Worm (Caenorhabditis elegans) whole organism, midembryonic: ENCODE data around the gene ZK185.5.
A peak's percentile ranks its signal among the peaks of the same experiment; 100 is the strongest.

Source experiments
- T22C8.4 ChIP-seq: fragments of 200-800 bp; sonication (Bioruptor generic); IDR thresholded peaks from 2 replicates; pipeline ENCODE4 v1.3.6; 2022; ENCODE audit warnings: missing genetic modification characterization, missing compliant biosample characterization
- cog-1 ChIP-seq: sonication (generic microtip); optimal IDR thresholded peaks from 2 replicates; lab custom pipeline; 2016; ENCODE audit warnings: missing genetic modification characterization, missing compliant biosample characterization
- flt-1 ChIP-seq: fragments of 200-800 bp; sonication (Bioruptor generic); IDR thresholded peaks from 2 replicates; pipeline ENCODE4 v1.3.6; 2022; ENCODE audit warnings: missing genetic modification characterization, missing compliant biosample characterization
- klf-2 ChIP-seq: fragments of 200-800 bp; sonication (Bioruptor generic); conservative IDR thresholded peaks from 2 replicates; pipeline ENCODE4 v1.3.6; 2022; ENCODE audit warnings: missing genetic modification reagents, missing genetic modification characterization, missing compliant biosample characterization
- med-1 ChIP-seq: sonication (generic microtip); optimal IDR thresholded peaks from 2 replicates; lab custom pipeline; 2017; ENCODE audit warnings: missing genetic modification characterization, mild to moderate bottlenecking, missing compliant biosample characterization, antibody characterized with exemption, missing genetic modification reagents; ENCODE audit not compliant: insufficient read depth
- ref-1 ChIP-seq: fragments of 200-800 bp; sonication (Bioruptor generic); conservative IDR thresholded peaks from 2 replicates; pipeline ENCODE4 v1.3.6; 2022; ENCODE audit warnings: missing genetic modification reagents, missing genetic modification characterization, missing compliant biosample characterization
- tab-1 ChIP-seq: fragments of 200-800 bp; sonication (Bioruptor generic); IDR thresholded peaks from 2 replicates; pipeline ENCODE4 v1.3.6; 2022; ENCODE audit warnings: missing genetic modification characterization, missing compliant biosample characterization
- ztf-23 ChIP-seq: fragments of 200-800 bp; sonication (Bioruptor generic); IDR thresholded peaks from 2 replicates; pipeline ENCODE4 v1.3.6; 2022; ENCODE audit warnings: missing genetic modification reagents, missing genetic modification characterization, missing compliant biosample characterization
- ztf-29 ChIP-seq: fragments of 200-800 bp; sonication (Bioruptor generic); IDR thresholded peaks from 2 replicates; pipeline ENCODE4 v1.3.6; 2022; ENCODE audit warnings: missing genetic modification reagents, missing genetic modification characterization, missing compliant biosample characterization

Gene ZK185.5

DNA sequence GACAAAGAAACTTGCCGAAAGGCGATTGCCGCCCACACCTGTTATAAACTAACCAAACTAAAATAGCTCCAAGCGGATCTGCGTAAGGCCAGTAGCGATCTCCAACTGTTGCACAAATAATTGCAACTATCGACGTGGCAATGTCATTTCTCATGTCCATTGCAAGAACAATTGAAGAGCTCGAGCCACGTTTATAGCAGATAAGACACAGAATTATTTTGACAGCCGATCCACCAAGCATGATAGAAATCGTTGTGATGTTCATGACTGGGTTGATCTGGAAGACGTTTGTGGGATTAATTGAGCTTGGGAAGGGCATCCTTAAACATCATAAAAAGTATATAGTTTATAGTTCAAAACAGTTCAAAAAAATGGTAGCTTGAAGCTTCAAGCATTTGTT lies 2.7 kb downstream of the ZK185.5 start:
- TF ChIP-seq flt-1 (GFP tag; lab: Robert Waterston, UW) = no peak
- TF ChIP-seq tab-1 (GFP tag; lab: Robert Waterston, UW) = no peak
- no peak for TF ChIP-seq T22C8.4 (GFP tag; lab: Robert Waterston, UW)
- TF ChIP-seq klf-2 (GFP tag; lab: Robert Waterston, UW) = no peak
- TF ChIP-seq ztf-23 (GFP tag; lab: Robert Waterston, UW) = no peak
- no peak for TF ChIP-seq ref-1
- TF ChIP-seq cog-1 = no peak
- TF ChIP-seq med-1 (GFP tag; lab: Kevin White, UChicago) = no peak
- TF ChIP-seq ztf-29 (GFP tag; lab: Robert Waterston, UW) = no peak

DNA sequence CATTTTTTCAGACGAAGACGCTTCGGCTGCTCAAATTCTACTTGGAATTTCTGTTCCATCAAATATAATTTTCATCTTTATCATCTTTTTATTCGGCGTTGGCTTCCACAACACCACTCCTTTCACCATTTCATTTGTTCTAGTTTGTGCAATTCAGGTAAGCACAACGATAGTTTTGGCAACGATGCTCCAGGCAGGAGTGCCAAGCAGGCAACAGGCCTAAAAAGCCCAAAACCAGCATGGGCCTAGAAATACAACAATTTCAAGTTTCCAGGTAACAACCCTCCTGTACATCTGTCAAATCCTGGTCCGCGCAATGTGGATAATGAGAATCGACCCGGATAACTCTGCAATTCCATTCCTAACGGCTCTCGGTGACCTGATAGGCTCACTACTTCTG lies 4.5 kb downstream of the ZK185.5 start:
- TF ChIP-seq flt-1 (GFP tag; lab: Robert Waterston, UW) = no peak
- no peak for TF ChIP-seq ref-1
- no peak for TF ChIP-seq ztf-23 (GFP tag; lab: Robert Waterston, UW)
- TF ChIP-seq ztf-29 (GFP tag; lab: Robert Waterston, UW) = no peak
- TF ChIP-seq tab-1 (GFP tag; lab: Robert Waterston, UW) = no peak
- TF ChIP-seq cog-1 = no peak
- no peak for TF ChIP-seq T22C8.4 (GFP tag; lab: Robert Waterston, UW)

DNA sequence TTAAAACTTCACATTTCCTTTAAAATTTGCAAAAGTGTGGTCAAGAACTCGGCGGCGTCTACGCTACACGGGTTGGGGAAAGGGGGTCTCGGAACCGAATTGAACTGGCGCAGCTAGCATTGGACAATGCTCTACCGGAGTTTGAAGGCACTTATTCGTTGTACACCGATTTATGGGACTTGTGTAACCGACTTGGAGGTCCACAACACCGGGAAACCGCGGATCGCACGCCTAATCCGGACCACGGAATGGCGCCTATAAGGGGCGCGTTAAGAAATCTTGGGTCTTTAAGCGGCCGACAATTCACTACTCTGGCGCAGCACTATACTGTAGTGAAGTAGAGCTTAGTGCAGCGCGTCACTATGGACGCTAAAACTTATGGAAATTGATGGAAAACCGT lies 7.0 kb downstream of the ZK185.5 start:
- no peak for TF ChIP-seq cog-1
- TF ChIP-seq ztf-23 (GFP tag; lab: Robert Waterston, UW) = 0 out of 2 replicates have a peak, but pooled peaks have one; percentile 40
- no peak for TF ChIP-seq T22C8.4 (GFP tag; lab: Robert Waterston, UW)
- no peak for TF ChIP-seq tab-1 (GFP tag; lab: Robert Waterston, UW)
- no peak for TF ChIP-seq ztf-29 (GFP tag; lab: Robert Waterston, UW)

DNA sequence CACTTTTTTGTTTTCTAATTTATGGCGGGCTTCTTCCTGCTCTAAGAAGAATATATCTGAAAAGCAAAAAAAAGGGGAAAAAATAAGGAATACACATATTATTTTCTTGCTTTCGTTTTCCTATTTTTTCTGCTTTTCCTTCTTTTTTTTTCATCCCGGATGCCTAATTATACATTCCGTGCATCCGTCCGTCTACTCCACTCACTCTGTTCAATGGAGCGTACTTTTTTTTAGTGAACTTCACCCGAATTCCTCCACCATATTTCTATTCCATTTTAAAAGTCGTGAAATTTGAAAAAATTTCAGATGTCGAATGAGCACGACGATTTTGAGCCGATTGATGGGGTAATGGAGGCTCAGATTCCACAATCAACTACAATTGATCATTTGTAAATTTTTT lies 9.5 kb downstream of the ZK185.5 start, which contains the start of gene ZK185.2:
TSS of gene ZK185.2 (plus strand) at position 301 of the 400 bp plus-strand sequence.
- no peak for TF ChIP-seq ztf-23 (GFP tag; lab: Robert Waterston, UW)
- no peak for TF ChIP-seq klf-2 (GFP tag; lab: Robert Waterston, UW)
- no peak for TF ChIP-seq cog-1
- no peak for TF ChIP-seq flt-1 (GFP tag; lab: Robert Waterston, UW)
- no peak for TF ChIP-seq med-1 (GFP tag; lab: Kevin White, UChicago)
- no peak for TF ChIP-seq ztf-29 (GFP tag; lab: Robert Waterston, UW)
- no peak for TF ChIP-seq tab-1 (GFP tag; lab: Robert Waterston, UW)
- no peak for TF ChIP-seq T22C8.4 (GFP tag; lab: Robert Waterston, UW)

DNA sequence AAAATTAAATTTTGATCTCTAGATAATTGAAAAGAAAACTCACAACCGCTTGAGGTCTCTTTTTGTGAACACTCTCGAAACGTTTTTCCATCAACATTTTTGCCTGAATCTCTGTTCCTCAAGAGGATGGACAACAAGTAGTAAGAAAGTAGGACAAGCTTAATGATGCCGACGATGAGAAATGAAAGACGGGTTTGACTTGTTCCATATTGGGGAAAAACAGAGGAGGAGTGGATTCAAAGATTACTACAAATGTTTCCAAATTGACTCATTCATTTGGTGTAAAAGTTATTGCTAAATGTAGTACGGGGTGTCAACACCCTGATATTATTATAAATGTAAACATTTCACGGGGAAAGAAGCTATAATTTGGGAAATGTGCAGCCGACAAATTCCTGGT lies 12.7 kb downstream of the ZK185.5 start, which contains the start of gene ZK185.4:
TSS of gene ZK185.4 (minus strand) at position 101 of the 400 bp plus-strand sequence.
- TF ChIP-seq ztf-29 (GFP tag; lab: Robert Waterston, UW) = no peak
- no peak for TF ChIP-seq med-1 (GFP tag; lab: Kevin White, UChicago)
- TF ChIP-seq klf-2 (GFP tag; lab: Robert Waterston, UW) = no peak
- TF ChIP-seq T22C8.4 (GFP tag; lab: Robert Waterston, UW) = no peak
- TF ChIP-seq tab-1 (GFP tag; lab: Robert Waterston, UW) = no peak
- TF ChIP-seq ztf-23 (GFP tag; lab: Robert Waterston, UW) = no peak
- no peak for TF ChIP-seq cog-1
- TF ChIP-seq ref-1 = no peak
- TF ChIP-seq flt-1 (GFP tag; lab: Robert Waterston, UW) = no peak

DNA sequence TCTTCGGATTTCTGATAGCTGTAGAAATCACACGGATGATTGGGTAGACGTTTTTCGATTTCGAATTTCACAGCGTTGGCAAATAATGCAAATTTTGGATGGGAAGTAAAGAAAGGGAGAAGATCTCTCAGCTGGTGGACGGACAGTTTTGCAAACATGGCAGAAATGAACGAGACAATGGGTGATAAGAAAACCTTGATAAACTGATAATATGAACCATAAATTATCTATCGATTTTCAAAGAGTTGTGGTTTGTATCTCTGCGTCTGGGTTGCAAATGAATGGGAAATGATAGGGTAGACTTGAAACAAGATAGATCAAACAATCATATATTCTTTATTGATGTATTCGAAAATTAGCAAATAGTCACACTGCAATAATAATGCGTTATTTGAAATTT lies 15.5 kb downstream of the ZK185.5 start, which contains the start of gene ZK185.3:
TSS of gene ZK185.3 (minus strand) at position 263 of the 400 bp plus-strand sequence.
- TF ChIP-seq klf-2 (GFP tag; lab: Robert Waterston, UW) = no peak
- no peak for TF ChIP-seq ref-1
- TF ChIP-seq ztf-29 (GFP tag; lab: Robert Waterston, UW) = no peak
- no peak for TF ChIP-seq ztf-23 (GFP tag; lab: Robert Waterston, UW)
- no peak for TF ChIP-seq med-1 (GFP tag; lab: Kevin White, UChicago)
- no peak for TF ChIP-seq cog-1
- TF ChIP-seq tab-1 (GFP tag; lab: Robert Waterston, UW) = no peak
- no peak for TF ChIP-seq flt-1 (GFP tag; lab: Robert Waterston, UW)
- TF ChIP-seq T22C8.4 (GFP tag; lab: Robert Waterston, UW) = no peak

DNA sequence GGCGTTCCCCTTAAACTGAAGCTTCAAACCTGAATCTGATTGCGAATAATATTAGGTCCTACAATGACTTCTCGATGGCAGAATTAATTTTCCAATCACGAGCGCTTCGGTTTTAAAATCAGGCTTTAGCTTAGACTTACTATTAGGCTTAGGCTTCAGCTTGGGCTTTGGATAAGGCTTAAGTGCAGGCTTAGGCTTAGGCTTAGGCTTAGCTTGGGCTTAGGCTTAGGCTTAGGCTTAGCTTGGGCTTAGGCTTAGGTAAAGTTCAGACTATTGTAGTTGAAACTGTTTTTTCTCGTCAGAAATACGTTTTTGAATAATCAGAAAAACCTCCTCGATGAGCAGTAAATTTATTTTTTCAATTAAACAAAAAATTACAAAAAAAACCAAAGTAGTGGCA lies 19.0 kb downstream of the ZK185.5 start:
- TF ChIP-seq tab-1 (GFP tag; lab: Robert Waterston, UW) (no peak), cog-1 (no peak), ztf-29 (GFP tag; lab: Robert Waterston, UW) (no peak)

DNA sequence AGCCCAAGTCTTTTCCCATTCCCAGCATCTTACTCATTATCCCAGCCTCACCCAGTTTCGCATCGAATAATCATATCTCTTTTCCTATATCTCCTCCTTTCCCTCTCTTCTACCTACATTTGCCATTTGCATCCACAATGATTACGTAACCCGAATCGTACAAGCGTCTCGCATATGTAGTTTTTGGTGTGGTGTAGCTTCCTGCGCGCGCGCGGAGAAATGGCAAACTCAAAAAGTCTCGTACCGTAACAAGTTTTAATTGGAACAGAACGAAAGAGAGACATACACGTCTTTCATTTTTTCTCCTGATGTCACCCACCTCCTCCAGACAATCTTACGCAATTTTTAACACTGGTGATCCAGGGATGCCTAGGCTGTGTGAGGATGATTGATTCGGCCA lies 19.7 kb downstream of the ZK185.5 start:
- no peak for TF ChIP-seq flt-1 (GFP tag; lab: Robert Waterston, UW)
- no peak for TF ChIP-seq cog-1
- TF ChIP-seq ztf-23 (GFP tag; lab: Robert Waterston, UW) = no peak
- no peak for TF ChIP-seq T22C8.4 (GFP tag; lab: Robert Waterston, UW)
- no peak for TF ChIP-seq klf-2 (GFP tag; lab: Robert Waterston, UW)
- no peak for TF ChIP-seq ref-1
- TF ChIP-seq ztf-29 (GFP tag; lab: Robert Waterston, UW) = no peak
- TF ChIP-seq med-1 (GFP tag; lab: Kevin White, UChicago) = no peak
- TF ChIP-seq tab-1 (GFP tag; lab: Robert Waterston, UW) = no peak

DNA sequence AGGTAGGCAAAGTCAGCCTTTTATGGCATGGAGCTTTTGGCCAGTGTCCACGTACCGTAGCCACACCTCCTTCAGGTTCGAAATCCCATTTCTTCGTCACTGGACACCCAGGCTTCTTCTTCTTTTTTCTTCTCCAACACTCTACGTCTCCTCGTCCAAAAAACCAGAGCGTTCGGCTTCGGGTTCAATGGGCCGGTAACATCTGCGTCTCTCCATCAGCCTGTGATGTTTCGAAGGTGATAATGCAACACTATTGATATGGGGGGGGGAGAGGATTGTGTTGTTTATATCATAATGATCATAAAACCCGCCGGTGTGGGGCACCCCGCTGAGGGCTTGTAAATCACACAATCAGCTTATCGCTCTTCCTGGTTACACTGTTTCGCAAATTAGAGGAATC lies 20.8 kb downstream of the ZK185.5 start, which contains the start of gene ZK180.6:
TSS of gene ZK180.6 (minus strand) at position 101 of the 400 bp plus-strand sequence.
- TF ChIP-seq T22C8.4 (GFP tag; lab: Robert Waterston, UW) (no peak), ztf-23 (GFP tag; lab: Robert Waterston, UW) (no peak), tab-1 (GFP tag; lab: Robert Waterston, UW) (no peak), klf-2 (GFP tag; lab: Robert Waterston, UW) (no peak), med-1 (GFP tag; lab: Kevin White, UChicago) (no peak), ztf-29 (GFP tag; lab: Robert Waterston, UW) (no peak), flt-1 (GFP tag; lab: Robert Waterston, UW) (no peak), ref-1 (no peak), cog-1 (no peak)

DNA sequence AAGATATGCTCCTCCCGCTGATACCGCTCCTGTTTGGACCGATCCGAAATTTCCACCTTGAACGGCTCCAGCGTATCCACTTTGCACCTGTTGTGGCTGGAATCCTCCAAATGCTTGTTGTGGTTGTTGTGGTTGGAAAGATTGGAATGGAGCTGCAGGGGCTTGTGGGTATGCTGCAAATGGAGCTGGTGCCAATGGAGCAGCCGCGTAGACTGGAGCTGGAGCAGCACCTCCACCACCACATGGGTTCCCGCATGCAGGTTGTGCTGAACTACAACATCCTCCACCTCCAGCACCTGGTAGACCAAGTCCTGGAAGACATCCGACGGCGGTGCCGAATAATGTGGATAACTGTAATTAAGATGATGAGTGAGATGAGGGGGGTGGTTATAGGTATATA lies 22.3 kb downstream of the ZK185.5 start:
- TF ChIP-seq klf-2 (GFP tag; lab: Robert Waterston, UW) = no peak
- TF ChIP-seq T22C8.4 (GFP tag; lab: Robert Waterston, UW) = no peak
- no peak for TF ChIP-seq tab-1 (GFP tag; lab: Robert Waterston, UW)
- no peak for TF ChIP-seq cog-1
- TF ChIP-seq flt-1 (GFP tag; lab: Robert Waterston, UW) = no peak
- TF ChIP-seq ref-1 = no peak
- no peak for TF ChIP-seq med-1 (GFP tag; lab: Kevin White, UChicago)
- TF ChIP-seq ztf-29 (GFP tag; lab: Robert Waterston, UW) = no peak
- TF ChIP-seq ztf-23 (GFP tag; lab: Robert Waterston, UW) = no peak
